Fruit fly (Drosophila melanogaster) whole organism, wandering third instar larva: Measurements from ENCODE around the gene Trmt6.

Experiments used
- Abd-B ChIP-seq: fragments of >200 bp; optimal IDR thresholded peaks from 2 replicates; lab custom pipeline; 2017; ENCODE audit warnings: missing biosample characterization, missing genetic modification characterization
- CrebA ChIP-seq: fragments of 200-800 bp; sonication (Bioruptor generic); optimal IDR thresholded peaks from 2 replicates; lab custom pipeline; 2016; ENCODE audit warnings: missing biosample characterization, mild to moderate bottlenecking, missing genetic modification characterization, borderline replicate concordance
- Dfd ChIP-seq: fragments of >200 bp; optimal IDR thresholded peaks from 2 replicates; lab custom pipeline; 2017; ENCODE audit warnings: missing biosample characterization, missing genetic modification characterization
- Dif ChIP-seq: fragments of 200-275, 200-300 bp; sonication (Bioruptor generic); optimal IDR thresholded peaks from 2 replicates; lab custom pipeline; 2018; ENCODE audit warnings: missing biosample characterization, missing genetic modification characterization; ENCODE audit not compliant: partially characterized antibody
- Hr83 ChIP-seq: fragments of 200-300 bp; sonication (Bioruptor generic); optimal IDR thresholded peaks from 2 replicates; lab custom pipeline; 2016; ENCODE audit warnings: missing biosample characterization, mild to moderate bottlenecking, missing genetic modification characterization, moderate library complexity; ENCODE audit not compliant: poor library complexity, severe bottlenecking
- Jra ChIP-seq: sonication (Bioruptor generic); optimal IDR thresholded peaks from 2 replicates; lab custom pipeline; 2016; ENCODE audit warnings: missing biosample characterization, missing genetic modification characterization
- N ChIP-seq: fragments of >200 bp; optimal IDR thresholded peaks from 2 replicates; lab custom pipeline; 2018; ENCODE audit warnings: missing biosample characterization, missing external identifiers, missing genetic modification characterization
- OdsH ChIP-seq: fragments of 200-800 bp; sonication (Bioruptor generic); optimal IDR thresholded peaks from 2 replicates; lab custom pipeline; 2016; ENCODE audit warnings: missing biosample characterization, mild to moderate bottlenecking, missing genetic modification characterization
- fru ChIP-seq: fragments of 200-800 bp; sonication (Bioruptor generic); optimal IDR thresholded peaks from 3 replicates; lab custom pipeline; 2016; ENCODE audit warnings: missing biosample characterization, mild to moderate bottlenecking, missing genetic modification characterization
- jim ChIP-seq: fragments of 175-275, 200-325 bp; sonication (Bioruptor generic); optimal IDR thresholded peaks from 2 replicates; lab custom pipeline; 2016; ENCODE audit warnings: missing biosample characterization, mild to moderate bottlenecking, missing genetic modification characterization
- lola ChIP-seq: fragments of >200 bp; optimal IDR thresholded peaks from 2 replicates; lab custom pipeline; 2017; ENCODE audit warnings: missing biosample characterization, missing genetic modification characterization
- sv ChIP-seq: fragments of 200-800 bp; sonication (Bioruptor generic); optimal IDR thresholded peaks from 3 replicates; lab custom pipeline; 2016; ENCODE audit warnings: missing biosample characterization, missing genetic modification characterization
- usp ChIP-seq: fragments of >200 bp; optimal IDR thresholded peaks from 2 replicates; lab custom pipeline; 2017; ENCODE audit warnings: missing biosample characterization, missing genetic modification characterization

dm6 chr2L:6584346-6584745 lies 22.3 kb upstream of the Trmt6 start:
- TF ChIP-seq N = no peak
- no peak for TF ChIP-seq jim
- no peak for TF ChIP-seq Hr83 (GFP tag; lab: Kevin White, UChicago)
- no peak for TF ChIP-seq sv (GFP tag; lab: Kevin White, UChicago)
- no peak for TF ChIP-seq Dfd (GFP tag; lab: Kevin White, UChicago)
- TF ChIP-seq CrebA = no peak
- no peak for TF ChIP-seq usp (GFP tag; lab: Kevin White, UChicago)
- TF ChIP-seq fru (GFP tag; lab: Kevin White, UChicago) = no peak
- TF ChIP-seq Abd-B (GFP tag; lab: Kevin White, UChicago) = no peak
- TF ChIP-seq Dif = no peak
- no peak for TF ChIP-seq lola (GFP tag; lab: Kevin White, UChicago)
- TF ChIP-seq Jra (GFP tag; lab: Kevin White, UChicago) = no peak
- TF ChIP-seq OdsH = no peak
